Worm (Caenorhabditis elegans) whole organism, L4 larva: ENCODE data around the gene hhat-1.
A peak's percentile ranks its signal among the peaks of the same experiment; 100 is the strongest.

Source experiments
- Y105C5A.15 ChIP-seq: fragments of 200-800 bp; sonication (Bioruptor generic); IDR thresholded peaks from 2 replicates; pipeline ENCODE4 v1.3.6; 2022; ENCODE audit warnings: missing genetic modification characterization, missing compliant biosample characterization
- ZK337.2 ChIP-seq: fragments of 200-800 bp; sonication (Bioruptor generic); IDR thresholded peaks from 2 replicates; pipeline ENCODE4 v1.3.6; 2022; ENCODE audit warnings: missing genetic modification reagents, missing genetic modification characterization, missing compliant biosample characterization
- aha-1 ChIP-seq: fragments of 150-350 bp; peaks from one replicate; lab custom pipeline; 2014; ENCODE audit warnings: missing biosample characterization, missing genetic modification characterization
- ama-1 ChIP-seq: fragments of 150-350 bp; optimal IDR thresholded peaks from 2 replicates; lab custom pipeline; 2014; ENCODE audit warnings: inconsistent platforms, mixed read lengths
- ceh-32 ChIP-seq: sonication (generic microtip); optimal IDR thresholded peaks from 2 replicates; lab custom pipeline; 2016; ENCODE audit warnings: mild to moderate bottlenecking, missing genetic modification characterization, missing compliant biosample characterization; ENCODE audit not compliant: poor library complexity
- daf-12 ChIP-seq: fragments of 150-350 bp; optimal IDR thresholded peaks from 2 replicates; lab custom pipeline; 2014; ENCODE audit warnings: missing biosample characterization, missing genetic modification reagents, missing genetic modification characterization
- egl-43 ChIP-seq: fragments of 200-800 bp; sonication (Bioruptor generic); IDR thresholded peaks from 2 replicates; pipeline ENCODE4 v1.3.6; 2022; ENCODE audit warnings: missing genetic modification reagents, missing genetic modification characterization, missing compliant biosample characterization
- gei-8 ChIP-seq: fragments of 200-800 bp; sonication (Bioruptor generic); optimal IDR thresholded peaks from 2 replicates; lab custom pipeline; 2018; ENCODE audit warnings: mild to moderate bottlenecking, missing genetic modification characterization, missing compliant biosample characterization
- hlh-30 ChIP-seq: sonication (generic microtip); optimal IDR thresholded peaks from 2 replicates; lab custom pipeline; 2017; ENCODE audit warnings: antibody characterized with exemption, mild to moderate bottlenecking, missing genetic modification characterization, missing compliant biosample characterization; ENCODE audit not compliant: insufficient read depth
- jun-1 ChIP-seq: fragments of 150-350 bp; optimal IDR thresholded peaks from 2 replicates; lab custom pipeline; 2014; ENCODE audit warnings: missing biosample characterization, missing genetic modification reagents, missing genetic modification characterization
- lin-15B ChIP-seq: fragments of 150-350 bp; sonication (generic microtip); optimal IDR thresholded peaks from 3 replicates; lab custom pipeline; 2014; ENCODE audit warnings: missing biosample characterization, missing genetic modification characterization
- lin-29 ChIP-seq: fragments of 200-800 bp; sonication (Bioruptor generic); IDR thresholded peaks from 2 replicates; pipeline ENCODE4 v1.3.6; 2022; ENCODE audit warnings: missing genetic modification reagents, missing genetic modification characterization, missing compliant biosample characterization
- madf-5 ChIP-seq, 2 experiments: fragments of 200-800 bp; sonication (Bioruptor generic); IDR thresholded peaks; 2 replicates each; pipeline ENCODE4 v1.3.6; 2022; ENCODE audit warnings: missing compliant biosample characterization in 2 of 2, missing genetic modification characterization in 2 of 2
- mdl-1 ChIP-seq, 2 experiments: fragments of 150-350 bp in 1 of 2; sonication (generic microtip) in 1 of 2; optimal IDR thresholded peaks; 2 replicates each; lab custom pipeline; 2014 to 2017; ENCODE audit warnings: missing biosample characterization in 2 of 2, missing genetic modification characterization in 2 of 2
- nhr-25 ChIP-seq: sonication (generic microtip); optimal IDR thresholded peaks from 2 replicates; lab custom pipeline; 2017; ENCODE audit warnings: missing genetic modification characterization, mild to moderate bottlenecking, missing compliant biosample characterization, antibody characterized with exemption, moderate library complexity, borderline replicate concordance; ENCODE audit not compliant: insufficient read depth
- nhr-41 ChIP-seq: fragments of 200-800 bp; sonication (Bioruptor generic); IDR thresholded peaks from 2 replicates; pipeline ENCODE4 v1.3.6; 2022; ENCODE audit warnings: missing genetic modification reagents, missing genetic modification characterization, missing compliant biosample characterization
- nhr-6 ChIP-seq: fragments of 150-350 bp; optimal IDR thresholded peaks from 2 replicates; lab custom pipeline; 2014; ENCODE audit warnings: missing biosample characterization, missing genetic modification characterization
- nhr-77 ChIP-seq: fragments of 150-350 bp; optimal IDR thresholded peaks from 2 replicates; lab custom pipeline; 2014; ENCODE audit warnings: missing biosample characterization, missing genetic modification characterization
- sdz-12 ChIP-seq: fragments of 200-800 bp; sonication (Bioruptor generic); optimal IDR thresholded peaks from 2 replicates; lab custom pipeline; 2018; ENCODE audit warnings: mild to moderate bottlenecking, missing genetic modification characterization, missing compliant biosample characterization
- spr-1 ChIP-seq: sonication (generic microtip); optimal IDR thresholded peaks from 2 replicates; lab custom pipeline; 2016; ENCODE audit warnings: mild to moderate bottlenecking, missing genetic modification characterization, missing compliant biosample characterization
- unc-62 ChIP-seq, 3 experiments: fragments of 150-350 bp in 1 of 3; sonication (generic microtip); optimal IDR thresholded peaks in 2 of 3; peaks in 1 of 3; 1 replicate in 1 of 3; 2 replicates in 2 of 3; lab custom pipeline; 2014 to 2017; ENCODE audit warnings: missing biosample characterization in 3 of 3, missing genetic modification characterization in 3 of 3, missing genetic modification reagents in 3 of 3, missing genotype in 1 of 3
- zag-1 ChIP-seq: fragments of 150-350 bp; optimal IDR thresholded peaks from 2 replicates; lab custom pipeline; 2014; ENCODE audit warnings: missing biosample characterization, missing genetic modification characterization
- ztf-7 ChIP-seq: fragments of 150-350 bp; optimal IDR thresholded peaks from 2 replicates; lab custom pipeline; 2014; ENCODE audit warnings: missing biosample characterization, missing genetic modification characterization

Gene hhat-1

DNA sequence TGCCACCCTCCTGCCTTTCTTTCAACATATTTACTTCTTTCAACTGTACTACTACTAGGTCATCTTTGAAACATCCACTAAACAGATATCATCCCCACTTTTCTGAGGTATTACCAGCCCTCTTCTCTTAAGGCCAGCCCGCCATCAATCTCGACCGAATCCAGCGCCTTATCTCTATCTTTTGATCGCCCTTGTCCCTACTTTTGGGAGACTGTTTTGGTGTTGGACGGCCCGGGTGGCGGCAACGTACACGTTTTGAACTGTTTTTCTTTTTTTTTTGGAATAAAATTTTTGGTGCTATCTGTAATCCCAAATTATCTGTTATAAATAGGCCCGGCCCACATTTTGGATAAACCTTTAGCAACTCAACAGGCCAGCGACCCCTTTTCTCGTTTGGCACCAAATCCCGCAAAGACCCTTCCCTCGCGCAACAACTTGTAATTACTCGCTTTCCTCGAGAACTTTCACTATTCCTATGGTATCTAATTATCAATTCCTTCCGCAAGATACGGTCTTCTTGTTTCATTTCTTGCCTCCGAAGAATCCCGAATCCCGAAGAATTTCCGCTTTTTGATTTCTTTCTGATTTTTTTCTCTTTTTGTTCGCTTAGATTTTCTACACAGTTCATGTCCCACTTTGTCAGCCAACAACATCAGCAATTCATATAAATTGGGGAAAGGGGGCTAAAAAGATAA is 25.1 kb downstream of the hhat-1 start:
- TF ChIP-seq daf-12 (tag; lab: Kevin White, UChicago) (no peak), ceh-32 (no peak), madf-5 (GFP tag; IDR thresholded peaks at IDR 0.05; lab: Robert Waterston, UW) (no peak), nhr-25 (tag; lab: Kevin White, UChicago) (no peak), aha-1 (tag; lab: Kevin White, UChicago) (peak; percentile 18), unc-62 (GFP tag; optimal IDR thresholded peaks at IDR 0.05 in 1 of 2; lab: Kevin White, UChicago) (peak in 1 of 2 experiments; percentile 22), unc-62 (tag; optimal IDR thresholded peaks at IDR 0.05; lab: Kevin White, UChicago) (no peak)

DNA sequence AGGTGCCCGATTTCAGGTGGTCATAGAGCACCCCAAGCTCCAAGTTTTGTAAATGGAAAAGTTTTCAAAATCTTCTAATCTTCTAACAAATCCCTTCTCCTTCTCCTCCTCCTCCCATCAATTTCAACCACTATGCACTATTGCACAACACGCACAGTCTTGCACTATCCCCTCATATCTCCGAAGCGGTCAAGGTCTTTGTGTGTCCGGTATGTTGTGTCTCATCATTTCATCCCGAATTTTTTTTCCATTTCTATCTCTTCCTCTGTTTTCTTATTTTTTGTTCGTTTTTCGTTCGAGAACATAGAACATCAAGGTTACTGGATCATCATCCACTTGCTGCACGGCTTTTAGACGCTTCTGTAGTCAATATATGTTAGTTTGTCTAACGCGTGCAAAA is 25.9 kb downstream of the hhat-1 start:
- no peak for TF ChIP-seq lin-29 (GFP tag; lab: Robert Waterston, UW)
- no peak for TF ChIP-seq mdl-1 (tag; optimal IDR thresholded peaks at IDR 0.05; lab: Kevin White, UChicago)
- TF ChIP-seq Y105C5A.15 = no peak
- no peak for TF ChIP-seq spr-1 (tag; lab: Kevin White, UChicago)
- no peak for TF ChIP-seq ama-1
- no peak for TF ChIP-seq egl-43
- TF ChIP-seq jun-1 (tag; lab: Kevin White, UChicago) = no peak
- TF ChIP-seq ztf-7 (tag; lab: Kevin White, UChicago) = no peak

DNA sequence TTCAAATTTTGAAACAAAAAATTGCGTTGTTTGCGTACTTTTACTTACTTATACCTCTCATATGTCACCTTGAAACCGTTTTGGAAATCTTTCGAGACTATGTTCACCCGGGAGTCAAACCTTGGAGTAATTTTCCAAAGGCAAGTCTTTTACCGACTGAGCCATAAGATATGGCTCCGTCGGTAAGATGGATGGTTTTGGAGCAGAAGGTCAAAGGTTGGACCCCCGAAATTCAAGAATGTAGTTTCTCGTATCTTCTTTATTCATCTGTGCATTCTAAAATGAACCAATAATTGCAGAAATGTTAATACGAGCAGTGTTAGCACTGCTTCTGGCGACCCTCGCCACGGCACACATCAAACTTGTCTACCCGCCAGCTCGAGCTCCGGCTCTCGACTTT is 27.0 kb downstream of the hhat-1 start, which contains the start of gene C09F9.2:
Gene C09F9.2, plus strand, starts transcription at position 301 of the 400 bp plus-strand sequence.
- TF ChIP-seq nhr-77 (no peak), aha-1 (tag; lab: Kevin White, UChicago) (peak; percentile 85)

DNA sequence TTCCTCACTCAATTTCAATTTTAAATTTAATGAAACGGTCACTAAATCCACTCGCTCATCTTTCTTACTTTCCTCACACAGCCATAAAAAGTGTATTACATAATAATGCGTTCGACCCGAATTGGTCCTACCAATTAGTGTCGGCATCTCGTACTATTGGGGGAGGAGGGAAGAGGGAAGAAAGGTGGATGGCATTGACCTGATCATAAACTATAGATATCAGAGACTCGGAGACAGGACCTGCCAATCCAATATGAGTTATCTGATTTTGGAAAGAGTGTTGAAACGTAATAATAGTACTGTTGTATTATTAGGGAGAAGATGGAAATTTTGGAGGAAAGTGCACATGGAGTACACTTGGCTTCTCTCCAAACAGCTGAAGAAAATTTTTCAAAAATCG is 27.7 kb downstream of the hhat-1 start:
- TF ChIP-seq aha-1 (tag; lab: Kevin White, UChicago) (peak; percentile 0), sdz-12 (GFP tag; lab: Kevin White, UChicago) (no peak)

DNA sequence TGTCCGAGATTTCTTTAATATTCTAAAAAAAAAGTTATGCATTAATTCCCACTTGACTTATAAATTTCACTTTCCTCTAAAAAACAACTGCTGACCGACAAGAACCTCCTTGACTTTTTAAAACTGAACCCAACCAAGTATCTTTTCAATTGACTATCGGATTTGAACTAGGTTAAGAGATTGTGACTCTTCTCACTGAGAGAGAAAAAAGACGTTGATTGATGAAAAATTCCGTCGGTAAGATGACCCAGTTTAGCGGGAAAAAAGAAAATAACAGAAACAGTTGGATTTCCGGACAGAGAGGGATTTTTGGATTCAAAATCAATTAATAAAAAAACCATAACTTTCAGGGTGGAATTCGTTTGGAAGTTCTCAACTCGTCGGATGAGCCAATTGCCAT is 28.2 kb downstream of the hhat-1 start:
- TF ChIP-seq ZK337.2 (GFP tag; lab: Robert Waterston, UW) = no peak
- no peak for TF ChIP-seq hlh-30 (tag; lab: Kevin White, UChicago)
- TF ChIP-seq unc-62 (GFP tag; optimal IDR thresholded peaks at IDR 0.05 in 1 of 2; lab: Kevin White, UChicago) = peak in 1 of 2 experiments; percentile 82
- TF ChIP-seq unc-62 (tag; optimal IDR thresholded peaks at IDR 0.05; lab: Kevin White, UChicago) = no peak
- TF ChIP-seq zag-1 (tag; lab: Kevin White, UChicago) = no peak
- TF ChIP-seq lin-15B (tag; lab: Kevin White, UChicago) = no peak
- TF ChIP-seq, all 104 proteins: peak for 1

DNA sequence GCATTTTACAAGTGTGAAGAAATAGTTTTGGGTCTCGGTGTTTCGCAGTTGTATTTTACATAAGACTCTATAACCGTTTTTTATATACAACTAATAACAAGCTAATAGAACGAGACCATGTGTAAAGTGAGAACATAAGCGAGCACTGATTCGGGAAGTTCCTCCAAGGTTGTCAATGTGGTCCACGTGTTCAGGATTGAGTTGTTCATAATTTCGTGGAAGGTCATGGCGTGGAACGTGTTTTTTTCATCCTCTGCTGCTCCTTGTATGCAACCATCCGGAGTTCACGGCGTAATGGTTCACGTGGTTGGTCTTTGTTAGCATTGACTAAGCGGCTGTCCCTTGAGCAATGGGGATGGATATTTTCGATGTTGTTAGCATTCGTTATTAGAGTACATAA is 49.9 kb downstream of the hhat-1 start:
- TF ChIP-seq nhr-25 (tag; lab: Kevin White, UChicago) (no peak), gei-8 (GFP tag; lab: Kevin White, UChicago) (no peak), zag-1 (tag; lab: Kevin White, UChicago) (no peak), nhr-6 (tag; lab: Kevin White, UChicago) (no peak), aha-1 (tag; lab: Kevin White, UChicago) (peak; percentile 95), nhr-41 (GFP tag; lab: Robert Waterston, UW) (no peak)
